Worm (Caenorhabditis elegans) whole organism, L2 larva: ENCODE results near the gene C31H1.5.
A peak's percentile ranks its signal among the peaks of the same experiment; 100 is the strongest.

Source experiments
- C34F6.9 ChIP-seq: fragments of 150-350 bp; optimal IDR thresholded peaks from 2 replicates; lab custom pipeline; 2014; ENCODE audit warnings: missing biosample characterization, missing genetic modification characterization
- R02D3.7 ChIP-seq: fragments of 150-350 bp; optimal IDR thresholded peaks from 2 replicates; lab custom pipeline; 2014; ENCODE audit warnings: missing biosample characterization, missing genetic modification characterization
- Y55F3AM.14 ChIP-seq: fragments of 200-800 bp; sonication (Bioruptor generic); optimal IDR thresholded peaks from 2 replicates; lab custom pipeline; 2018; ENCODE audit warnings: mild to moderate bottlenecking, missing genetic modification characterization, missing compliant biosample characterization
- alr-1 ChIP-seq: fragments of 150-350 bp; optimal IDR thresholded peaks from 2 replicates; lab custom pipeline; 2014; ENCODE audit warnings: missing biosample characterization, missing genetic modification characterization
- aly-2 ChIP-seq: fragments of 150-350 bp; optimal IDR thresholded peaks from 2 replicates; lab custom pipeline; 2014; ENCODE audit warnings: missing biosample characterization, missing genetic modification characterization
- ama-1 ChIP-seq: fragments of 150-350 bp; optimal IDR thresholded peaks from 2 replicates; lab custom pipeline; 2018; ENCODE audit warnings: inconsistent platforms
- blmp-1 ChIP-seq: sonication (generic microtip); optimal IDR thresholded peaks from 2 replicates; lab custom pipeline; 2017; ENCODE audit warnings: missing genetic modification characterization, mild to moderate bottlenecking, missing compliant biosample characterization, antibody characterized with exemption, moderate library complexity; ENCODE audit not compliant: insufficient read depth
- ceh-82 ChIP-seq: fragments of 150-350 bp; optimal IDR thresholded peaks from 2 replicates; lab custom pipeline; 2014; ENCODE audit warnings: missing biosample characterization, missing genetic modification characterization
- crh-2 ChIP-seq: sonication (generic microtip); optimal IDR thresholded peaks from 2 replicates; lab custom pipeline; 2017; ENCODE audit warnings: missing biosample characterization, missing genetic modification characterization
- dmd-4 ChIP-seq: sonication (generic microtip); optimal IDR thresholded peaks from 2 replicates; lab custom pipeline; 2017; ENCODE audit warnings: missing biosample characterization, missing genetic modification characterization
- egl-27 ChIP-seq: sonication (generic microtip); optimal IDR thresholded peaks from 3 replicates; lab custom pipeline; 2017; ENCODE audit warnings: missing biosample characterization, missing genetic modification reagents, missing genetic modification characterization
- elt-1 ChIP-seq: fragments of 150-350 bp; optimal IDR thresholded peaks from 2 replicates; lab custom pipeline; 2014; ENCODE audit warnings: missing biosample characterization, missing genetic modification characterization
- fos-1 ChIP-seq: fragments of 150-350 bp; optimal IDR thresholded peaks from 2 replicates; lab custom pipeline; 2014; ENCODE audit warnings: missing biosample characterization, missing genetic modification characterization
- lin-11 ChIP-seq: fragments of 150-350 bp; sonication (generic microtip); optimal IDR thresholded peaks from 2 replicates; lab custom pipeline; 2014; ENCODE audit warnings: missing biosample characterization, missing genetic modification characterization, inconsistent platforms, mixed read lengths
- lin-13 ChIP-seq: fragments of 150-350 bp; optimal IDR thresholded peaks from 2 replicates; lab custom pipeline; 2014; ENCODE audit warnings: missing biosample characterization, missing genetic modification reagents, missing genetic modification characterization
- lin-39 ChIP-seq: fragments of 150-350 bp; optimal IDR thresholded peaks from 2 replicates; lab custom pipeline; 2014; ENCODE audit warnings: missing biosample characterization, missing genetic modification reagents, missing genetic modification characterization
- lsy-2 ChIP-seq, 2 experiments: fragments of 150-350 bp in 1 of 2; sonication (generic microtip) in 1 of 2; optimal IDR thresholded peaks; 2 replicates each; lab custom pipeline; 2014 to 2017; ENCODE audit warnings: missing biosample characterization in 2 of 2, missing genetic modification characterization in 2 of 2
- mab-5 ChIP-seq: fragments of 150-350 bp; optimal IDR thresholded peaks from 2 replicates; lab custom pipeline; 2014; ENCODE audit warnings: missing biosample characterization, missing genetic modification characterization
- mdl-1 ChIP-seq, 2 experiments: fragments of 150-350 bp in 1 of 2; sonication (generic microtip) in 1 of 2; optimal IDR thresholded peaks; 2 replicates each; lab custom pipeline; 2017; ENCODE audit warnings: missing biosample characterization in 2 of 2, missing genetic modification characterization in 2 of 2
- nhr-10 ChIP-seq: sonication (generic microtip); optimal IDR thresholded peaks from 2 replicates; lab custom pipeline; 2017; ENCODE audit warnings: missing biosample characterization, missing genetic modification characterization
- nhr-11 ChIP-seq: fragments of 150-350 bp; optimal IDR thresholded peaks from 2 replicates; lab custom pipeline; 2014; ENCODE audit warnings: missing biosample characterization, missing genetic modification characterization
- nhr-12 ChIP-seq: fragments of 150-350 bp; optimal IDR thresholded peaks from 2 replicates; lab custom pipeline; 2014; ENCODE audit warnings: missing biosample characterization, missing genetic modification characterization
- nhr-129 ChIP-seq: fragments of 150-350 bp; optimal IDR thresholded peaks from 2 replicates; lab custom pipeline; 2014; ENCODE audit warnings: missing biosample characterization, missing genetic modification characterization
- nhr-21 ChIP-seq: fragments of 150-350 bp; optimal IDR thresholded peaks from 2 replicates; lab custom pipeline; 2014; ENCODE audit warnings: missing biosample characterization, missing genetic modification characterization
- nhr-237 ChIP-seq: fragments of 150-350 bp; optimal IDR thresholded peaks from 2 replicates; lab custom pipeline; 2014; ENCODE audit warnings: missing biosample characterization, missing genetic modification characterization
- nhr-6 ChIP-seq: fragments of 150-350 bp; optimal IDR thresholded peaks from 2 replicates; lab custom pipeline; 2014; ENCODE audit warnings: missing biosample characterization, missing genetic modification characterization
- peb-1 ChIP-seq: fragments of 150-350 bp; optimal IDR thresholded peaks from 2 replicates; lab custom pipeline; 2014; ENCODE audit warnings: missing biosample characterization, missing genetic modification characterization
- sem-4 ChIP-seq: fragments of 150-350 bp; optimal IDR thresholded peaks from 2 replicates; lab custom pipeline; 2014; ENCODE audit warnings: missing biosample characterization, missing genetic modification reagents, missing genetic modification characterization
- sma-3 ChIP-seq: sonication (generic microtip); optimal IDR thresholded peaks from 2 replicates; lab custom pipeline; 2016; ENCODE audit warnings: missing genetic modification reagents, missing genetic modification characterization, missing compliant biosample characterization
- sma-9 ChIP-seq, 2 experiments: fragments of 150-350 bp in 1 of 2; sonication (generic microtip) in 1 of 2; optimal IDR thresholded peaks; 2 replicates each; lab custom pipeline; 2014 to 2016; ENCODE audit warnings: missing genetic modification characterization in 2 of 2, mild to moderate bottlenecking in 1 of 2, missing biosample characterization in 1 of 2, missing compliant biosample characterization in 1 of 2, missing genetic modification reagents in 1 of 2, moderate library complexity in 1 of 2
- snpc-4 ChIP-seq: fragments of 150-350 bp; optimal IDR thresholded peaks from 2 replicates; lab custom pipeline; 2014; ENCODE audit warnings: missing biosample characterization, missing genetic modification characterization
- unc-39 ChIP-seq: fragments of 150-350 bp; optimal IDR thresholded peaks from 2 replicates; lab custom pipeline; 2014; ENCODE audit warnings: missing biosample characterization, missing genetic modification characterization
- unc-55 ChIP-seq: fragments of 150-350 bp; sonication (generic microtip); optimal IDR thresholded peaks from 3 replicates; lab custom pipeline; 2014; ENCODE audit warnings: missing biosample characterization, missing genetic modification reagents, missing genetic modification characterization
- ztf-4 ChIP-seq: fragments of 150-350 bp; optimal IDR thresholded peaks from 2 replicates; lab custom pipeline; 2014; ENCODE audit warnings: missing biosample characterization, missing genetic modification characterization

C31H1.5 gene

ce11 chrIV:5796694-5797093, at the start of gene C31H1.5:
Gene C31H1.5, minus strand, starts transcription at chrIV:5796794.
- TF ChIP-seq crh-2 (no peak), mdl-1 (tag; optimal IDR thresholded peaks at IDR 0.05; lab: Kevin White, UChicago) (no peak), ama-1 (no peak), nhr-10 (no peak), alr-1 (no peak), mab-5 (tag; lab: Kevin White, UChicago) (no peak), lsy-2 (tag; optimal IDR thresholded peaks at IDR 0.05; lab: Kevin White, UChicago) (no peak), sem-4 (tag; lab: Kevin White, UChicago) (no peak), lin-13 (GFP tag; lab: Kevin White, UChicago) (no peak), dmd-4 (tag; lab: Kevin White, UChicago) (no peak), fos-1 (tag; lab: Kevin White, UChicago) (no peak), elt-1 (tag; lab: Kevin White, UChicago) (no peak), nhr-237 (tag; lab: Kevin White, UChicago) (no peak), egl-27 (tag; lab: Kevin White, UChicago) (no peak), aly-2 (tag; lab: Kevin White, UChicago) (no peak)

- no peak for TF ChIP-seq C34F6.9
- no peak for TF ChIP-seq nhr-6 (tag; lab: Kevin White, UChicago)
- TF ChIP-seq fos-1 (tag; lab: Kevin White, UChicago), result no peak
- no peak for TF ChIP-seq nhr-237 (tag; lab: Kevin White, UChicago)
- TF ChIP-seq ceh-82 (tag; lab: Kevin White, UChicago), result no peak
- TF ChIP-seq elt-1 (tag; lab: Kevin White, UChicago), result no peak
- TF ChIP-seq nhr-11, result no peak
- TF ChIP-seq dmd-4 (tag; lab: Kevin White, UChicago), result no peak
- no peak for TF ChIP-seq nhr-129 (tag; lab: Kevin White, UChicago)
- TF ChIP-seq sma-3 (GFP tag; lab: Kevin White, UChicago), result no peak
- no peak for TF ChIP-seq sma-9 (GFP tag; optimal IDR thresholded peaks at IDR 0.05; lab: Kevin White, UChicago)
- TF ChIP-seq sma-9 (tag; optimal IDR thresholded peaks at IDR 0.05; lab: Kevin White, UChicago), result no peak
- no peak for TF ChIP-seq egl-27 (tag; lab: Kevin White, UChicago)
- no peak for TF ChIP-seq R02D3.7 (tag; lab: Kevin White, UChicago)
- no peak for TF ChIP-seq blmp-1 (tag; lab: Kevin White, UChicago)
- TF ChIP-seq snpc-4 (tag; lab: Kevin White, UChicago), result no peak
- TF ChIP-seq nhr-12 (tag; lab: Kevin White, UChicago), result no peak
- TF ChIP-seq Y55F3AM.14, result no peak
- TF ChIP-seq ztf-4, result no peak
- TF ChIP-seq unc-39 (tag; lab: Kevin White, UChicago), result no peak
- no peak for TF ChIP-seq mdl-1 (tag; optimal IDR thresholded peaks at IDR 0.05; lab: Kevin White, UChicago)
These were observed 49.7 kb upstream of the C31H1.5 start, which contains the start of gene sams-4 for ce11 chrIV:5846269-5846668. Gene sams-4, minus strand, starts transcription at chrIV:5846369.

ce11 chrIV:5842905-5843304, 46.3 kb upstream of the C31H1.5 start:
- TF ChIP-seq lin-13 (GFP tag; lab: Kevin White, UChicago) (no peak), lin-11 (no peak), mab-5 (tag; lab: Kevin White, UChicago) (no peak), lin-39 (tag; lab: Kevin White, UChicago) (no peak), nhr-21 (tag; lab: Kevin White, UChicago) (no peak), ama-1 (no peak), C34F6.9 (no peak), nhr-11 (no peak), nhr-10 (no peak), peb-1 (no peak)

- TF ChIP-seq mdl-1 (tag; optimal IDR thresholded peaks at IDR 0.05; lab: Kevin White, UChicago), result no peak
- TF ChIP-seq mab-5 (tag; lab: Kevin White, UChicago), result peak; percentile 59
- peak; percentile 68 for TF ChIP-seq unc-55 (GFP tag; lab: Kevin White, UChicago)
These were observed 42.6 kb upstream of the C31H1.5 start, which contains the start of gene C06E7.2 for ce11 chrIV:5839178-5839577. Gene C06E7.2, plus strand, starts transcription at chrIV:5839478.

ce11 chrIV:5834182-5834581, 37.6 kb upstream of the C31H1.5 start:
- TF ChIP-seq lin-11 (no peak), mab-5 (tag; lab: Kevin White, UChicago) (peak; percentile 71), crh-2 (peak; percentile 62), C34F6.9 (no peak), alr-1 (no peak), mdl-1 (tag; optimal IDR thresholded peaks at IDR 0.05; lab: Kevin White, UChicago) (no peak)
